Fruit fly (Drosophila melanogaster) whole organism, embryonic: ENCODE data around the gene CG32487.

Source experiments
- Atf3 ChIP-seq: fragments of 200-800 bp; sonication (Bioruptor generic); optimal IDR thresholded peaks from 3 replicates; lab custom pipeline; 2016; ENCODE audit warnings: missing biosample characterization, missing genetic modification characterization
- Bgb ChIP-seq: fragments of 200-800 bp; sonication (Bioruptor generic); IDR thresholded peaks from 2 replicates; pipeline ENCODE4 v1.3.6; 2022; ENCODE audit warnings: missing biosample characterization, missing genetic modification characterization; ENCODE audit not compliant: partially characterized antibody
- CG11085 ChIP-seq: fragments of 200-800 bp; sonication (Bioruptor generic); IDR thresholded peaks from 2 replicates; pipeline ENCODE4 v1.3.6; 2022; ENCODE audit warnings: missing biosample characterization, missing genetic modification characterization
- CG12942 ChIP-seq: fragments of 200-800 bp; sonication (Bioruptor generic); optimal IDR thresholded peaks from 3 replicates; lab custom pipeline; 2016; ENCODE audit warnings: missing biosample characterization, missing genetic modification characterization
- CG13894 ChIP-seq: fragments of 200-800 bp; sonication (Bioruptor generic); optimal IDR thresholded peaks from 3 replicates; lab custom pipeline; 2018; ENCODE audit warnings: missing biosample characterization, mild to moderate bottlenecking, missing genetic modification characterization, moderate library complexity
- CG1529 ChIP-seq: fragments of 200-800 bp; sonication (Bioruptor generic); optimal IDR thresholded peaks from 3 replicates; lab custom pipeline; 2018; ENCODE audit warnings: missing biosample characterization, missing genetic modification characterization
- CG15514 ChIP-seq: fragments of 200-800 bp; sonication (Bioruptor generic); optimal IDR thresholded peaks from 3 replicates; lab custom pipeline; 2017; ENCODE audit warnings: missing biosample characterization, missing genetic modification characterization, mild to moderate bottlenecking, moderate library complexity, missing genetic modification reagents
- CG16815 ChIP-seq: fragments of 200-800 bp; sonication (Bioruptor generic); optimal IDR thresholded peaks from 3 replicates; lab custom pipeline; 2017; ENCODE audit warnings: missing biosample characterization, mild to moderate bottlenecking, missing genetic modification characterization
- CG2129 ChIP-seq: fragments of 200-800 bp; sonication (Bioruptor generic); IDR thresholded peaks from 2 replicates; pipeline ENCODE4 v1.3.6; 2022; ENCODE audit warnings: missing biosample characterization, missing genetic modification characterization; ENCODE audit not compliant: partially characterized antibody
- CG2712 ChIP-seq: fragments of 200-800 bp; optimal IDR thresholded peaks from 3 replicates; lab custom pipeline; 2019; ENCODE audit warnings: missing biosample characterization, mild to moderate bottlenecking, missing genetic modification characterization, moderate library complexity
- CG2889 ChIP-seq: fragments of 200-800 bp; sonication (Bioruptor generic); IDR thresholded peaks from 3 replicates; pipeline ENCODE4 v1.3.6; 2022; ENCODE audit warnings: missing biosample characterization, missing genetic modification characterization
- CG30431 ChIP-seq: fragments of 200-800 bp; sonication (Bioruptor generic); optimal IDR thresholded peaks from 2 replicates; lab custom pipeline; 2017; ENCODE audit warnings: missing biosample characterization, missing genetic modification characterization
- CG31224 ChIP-seq: fragments of 200-800 bp; sonication (Bioruptor generic); IDR thresholded peaks from 2 replicates; pipeline ENCODE4 v1.3.6; 2022; ENCODE audit warnings: missing biosample characterization, missing genetic modification characterization
- CG3847 ChIP-seq: fragments of 200-800 bp; sonication (Bioruptor generic); IDR thresholded peaks from 2 replicates; pipeline ENCODE4 v1.3.6; 2022; ENCODE audit warnings: missing biosample characterization, missing genetic modification characterization
- CG3995 ChIP-seq: fragments of 200-800 bp; sonication (Bioruptor generic); optimal IDR thresholded peaks from 3 replicates; lab custom pipeline; 2016; ENCODE audit warnings: missing biosample characterization, missing genetic modification characterization
- CG42726 ChIP-seq: fragments of 200-800 bp; sonication (Bioruptor generic); IDR thresholded peaks from 2 replicates; pipeline ENCODE4 v1.3.6; 2022; ENCODE audit warnings: missing biosample characterization, missing genetic modification characterization; ENCODE audit not compliant: partially characterized antibody
- CG6813 ChIP-seq: fragments of 200-800 bp; sonication (Bioruptor generic); optimal IDR thresholded peaks from 2 replicates; lab custom pipeline; 2017; ENCODE audit warnings: missing biosample characterization, missing genetic modification characterization, mild to moderate bottlenecking, moderate library complexity, missing genetic modification reagents
- CG8388 ChIP-seq: fragments of 200-800 bp; sonication (Bioruptor generic); optimal IDR thresholded peaks from 2 replicates; lab custom pipeline; 2019; ENCODE audit warnings: missing biosample characterization, mild to moderate bottlenecking, missing genetic modification characterization, moderate library complexity
- CG9932 ChIP-seq: fragments of 200-800 bp; sonication (Bioruptor generic); IDR thresholded peaks from 2 replicates; pipeline ENCODE4 v1.3.6; 2022; ENCODE audit warnings: missing biosample characterization, missing genetic modification characterization
- CoRest ChIP-seq: fragments of 200-800 bp; sonication (Bioruptor generic); optimal IDR thresholded peaks from 3 replicates; lab custom pipeline; 2018; ENCODE audit warnings: missing biosample characterization, mild to moderate bottlenecking, missing genetic modification characterization, moderate library complexity
- Deaf1 ChIP-seq: fragments of 200-800 bp; optimal IDR thresholded peaks from 3 replicates; lab custom pipeline; 2019; ENCODE audit warnings: missing biosample characterization, mild to moderate bottlenecking, missing genetic modification characterization, moderate library complexity
- Dref ChIP-seq: fragments of 200-800 bp; sonication (Bioruptor generic); IDR thresholded peaks from 2 replicates; pipeline ENCODE4 v1.3.6; 2022; ENCODE audit warnings: missing biosample characterization, missing genetic modification characterization
- Ets65A ChIP-seq: fragments of 200-800 bp; sonication (Bioruptor generic); peaks from one replicate; lab custom pipeline; 2016; ENCODE audit warnings: missing biosample characterization, missing genetic modification characterization
- GATAe ChIP-seq: fragments of 200-800 bp; sonication (Bioruptor generic); conservative IDR thresholded peaks from 2 replicates; pipeline ENCODE4 v1.3.6; 2022; ENCODE audit warnings: missing biosample characterization, missing genetic modification characterization
- HLHmδ ChIP-seq: fragments of 200-800 bp; sonication (Bioruptor generic); optimal IDR thresholded peaks from 2 replicates; lab custom pipeline; 2018; ENCODE audit warnings: missing biosample characterization, mild to moderate bottlenecking, missing genetic modification characterization, moderate library complexity
- Mes4 ChIP-seq: fragments of 200-800 bp; sonication (Bioruptor generic); optimal IDR thresholded peaks from 2 replicates; lab custom pipeline; 2016; ENCODE audit warnings: missing biosample characterization, missing genetic modification characterization
- NfI ChIP-seq: fragments of 200-800 bp; sonication (Bioruptor generic); optimal IDR thresholded peaks from 3 replicates; lab custom pipeline; 2018; ENCODE audit warnings: missing biosample characterization, mild to moderate bottlenecking, missing genetic modification characterization, moderate library complexity
- bbx ChIP-seq: fragments of 200-800 bp; sonication (Bioruptor generic); IDR thresholded peaks from 2 replicates; pipeline ENCODE4 v1.3.6; 2022; ENCODE audit warnings: missing biosample characterization, missing genetic modification characterization; ENCODE audit not compliant: partially characterized antibody
- chinmo ChIP-seq: fragments of 200-800 bp; sonication (Bioruptor generic); IDR thresholded peaks from 4 replicates; pipeline ENCODE4 v1.3.6; 2022; ENCODE audit warnings: missing biosample characterization, missing genetic modification characterization; ENCODE audit not compliant: partially characterized antibody
- chm ChIP-seq: fragments of 200-800 bp; sonication (Bioruptor generic); IDR thresholded peaks from 2 replicates; pipeline ENCODE4 v1.3.6; 2022; ENCODE audit warnings: missing biosample characterization, missing genetic modification characterization
- crol ChIP-seq: fragments of 200-800 bp; sonication (Bioruptor generic); IDR thresholded peaks from 2 replicates; pipeline ENCODE4 v1.3.6; 2022; ENCODE audit warnings: missing biosample characterization, missing genetic modification characterization
- dm ChIP-seq: fragments of 200-800 bp; sonication (Bioruptor generic); optimal IDR thresholded peaks from 3 replicates; lab custom pipeline; 2016; ENCODE audit warnings: missing biosample characterization, missing genetic modification characterization
- gem ChIP-seq: fragments of 200-800 bp; sonication (Bioruptor generic); optimal IDR thresholded peaks from 2 replicates; lab custom pipeline; 2019; ENCODE audit warnings: missing biosample characterization, mild to moderate bottlenecking, missing genetic modification characterization, moderate library complexity
- grau ChIP-seq: fragments of 200-800 bp; optimal IDR thresholded peaks from 3 replicates; lab custom pipeline; 2019; ENCODE audit warnings: missing biosample characterization, mild to moderate bottlenecking, missing genetic modification characterization, moderate library complexity
- h ChIP-seq: fragments of >200 bp; optimal IDR thresholded peaks from 2 replicates; lab custom pipeline; 2017
- jigr1 ChIP-seq: fragments of 200-800 bp; sonication (Bioruptor generic); IDR thresholded peaks from 3 replicates; pipeline ENCODE4 v1.3.6; 2022; ENCODE audit warnings: missing biosample characterization, missing genetic modification characterization
- jumu ChIP-seq: fragments of 200-800 bp; sonication (Bioruptor generic); optimal IDR thresholded peaks from 3 replicates; lab custom pipeline; 2016; ENCODE audit warnings: missing biosample characterization, missing genetic modification characterization
- org-1 ChIP-seq: fragments of 200-800 bp; sonication (Bioruptor generic); optimal IDR thresholded peaks from 2 replicates; lab custom pipeline; 2017; ENCODE audit warnings: missing biosample characterization, missing genetic modification characterization
- pros ChIP-seq: fragments of 200-800 bp; sonication (Bioruptor generic); optimal IDR thresholded peaks from 3 replicates; lab custom pipeline; 2019; ENCODE audit warnings: missing biosample characterization, mild to moderate bottlenecking, missing genetic modification characterization, moderate library complexity
- psq ChIP-seq: fragments of 200-800 bp; sonication (Bioruptor generic); optimal IDR thresholded peaks from 2 replicates; lab custom pipeline; 2017; ENCODE audit warnings: missing biosample characterization, missing genetic modification characterization
- pum ChIP-seq: fragments of 200-800 bp; sonication (Bioruptor generic); optimal IDR thresholded peaks from 2 replicates; lab custom pipeline; 2016; ENCODE audit warnings: missing biosample characterization, missing genetic modification characterization
- ranshi ChIP-seq: fragments of 200-800 bp; sonication (Bioruptor generic); IDR thresholded peaks from 2 replicates; pipeline ENCODE4 v1.3.6; 2022; ENCODE audit warnings: missing biosample characterization, missing genetic modification characterization
- sc ChIP-seq, 3 experiments: fragments of >200 bp in 2 of 3; fragments of 200-800 bp in 1 of 3; sonication (Bioruptor generic) in 1 of 3; optimal IDR thresholded peaks; 2 replicates in 2 of 3; 3 replicates in 1 of 3; lab custom pipeline; 2017; ENCODE audit warnings: mild to moderate bottlenecking in 1 of 3, missing biosample characterization in 1 of 3, missing genetic modification characterization in 1 of 3, missing genetic modification reagents in 1 of 3
- seq ChIP-seq: fragments of 200-800 bp; sonication (Bioruptor generic); IDR thresholded peaks from 2 replicates; pipeline ENCODE4 v1.3.6; 2022; ENCODE audit warnings: missing biosample characterization, missing genetic modification characterization
- sqz ChIP-seq: fragments of 200-800 bp; sonication (Bioruptor generic); optimal IDR thresholded peaks from 3 replicates; lab custom pipeline; 2018; ENCODE audit warnings: missing biosample characterization, mild to moderate bottlenecking, missing genetic modification characterization
- sug ChIP-seq: fragments of 200-800 bp; optimal IDR thresholded peaks from 2 replicates; lab custom pipeline; 2019; ENCODE audit warnings: missing biosample characterization, mild to moderate bottlenecking, missing genetic modification characterization, moderate library complexity
- toy ChIP-seq: fragments of 200-800 bp; sonication (Bioruptor generic); IDR thresholded peaks from 2 replicates; pipeline ENCODE4 v1.3.6; 2022; ENCODE audit warnings: missing biosample characterization, missing genetic modification characterization
- tx ChIP-seq: fragments of 200-800 bp; sonication (Bioruptor generic); optimal IDR thresholded peaks from 2 replicates; lab custom pipeline; 2016; ENCODE audit warnings: missing biosample characterization, missing genetic modification characterization
- vfl ChIP-seq: fragments of 200-800 bp; sonication (Bioruptor generic); optimal IDR thresholded peaks from 2 replicates; lab custom pipeline; 2016; ENCODE audit warnings: missing biosample characterization, missing genetic modification characterization
- wdn ChIP-seq: fragments of 200-800 bp; sonication (Bioruptor generic); IDR thresholded peaks from 2 replicates; pipeline ENCODE4 v1.3.6; 2022; ENCODE audit warnings: missing biosample characterization, missing genetic modification characterization

Gene CG32487

DNA sequence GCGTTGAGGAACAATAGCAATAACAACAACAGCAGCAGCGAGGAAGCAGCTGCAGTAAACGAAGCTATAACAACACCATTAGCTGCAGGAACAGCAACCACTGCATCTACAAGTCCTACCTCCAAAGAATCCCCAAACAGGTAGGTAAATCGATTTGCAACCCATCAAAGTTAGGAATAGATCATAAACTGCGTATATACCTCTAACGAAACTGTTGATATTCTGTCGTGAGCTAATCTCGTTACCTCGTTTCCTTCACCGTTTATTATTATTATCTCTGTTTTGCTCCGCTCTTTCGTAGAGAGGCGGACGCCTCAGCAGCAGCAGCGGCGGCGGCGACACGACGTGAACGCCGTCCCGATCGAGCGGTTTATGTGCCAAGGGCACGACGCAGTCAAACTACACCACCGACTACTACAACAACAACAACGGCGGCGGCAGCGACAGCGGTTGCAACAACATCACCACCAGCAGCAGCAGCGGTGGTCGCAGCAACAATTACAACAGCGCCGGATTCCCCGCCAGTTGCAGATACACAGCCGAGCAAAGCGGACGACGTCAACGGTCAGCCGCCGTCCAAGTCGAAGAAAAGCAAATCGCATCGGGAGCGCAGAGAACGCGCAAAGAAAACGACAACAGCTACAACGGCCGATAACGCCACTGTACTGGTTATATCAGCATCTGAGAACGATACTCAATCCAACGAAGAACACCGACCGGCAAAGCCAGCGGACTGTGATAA is 20.9 kb upstream of the CG32487 start (continued):
- TF ChIP-seq Atf3 (GFP tag; lab: Kevin White, UChicago): no peak
- no peak for TF ChIP-seq Mes4 (GFP tag; lab: Kevin White, UChicago)
- TF ChIP-seq CG8388 (GFP tag; lab: Kevin White, UChicago): no peak
- no peak for TF ChIP-seq CG16815
- TF ChIP-seq h (lab: Kevin White, UChicago): no peak
- no peak for TF ChIP-seq CG11085 (GFP tag; lab: Robert Waterston, UW)
- TF ChIP-seq Dref (GFP tag; lab: Robert Waterston, UW): no peak
- no peak for TF ChIP-seq dm (GFP tag; lab: Kevin White, UChicago)
- TF ChIP-seq org-1 (GFP tag; lab: Kevin White, UChicago): no peak
- TF ChIP-seq CG3847 (GFP tag; lab: Robert Waterston, UW): no peak
- peak; percentile 25; the same call in 1 of the 2 replicates for TF ChIP-seq Bgb (GFP tag; lab: Robert Waterston, UW)
- TF ChIP-seq CG42726 (GFP tag; lab: Robert Waterston, UW): no peak
- peak; percentile 75 for TF ChIP-seq psq (GFP tag; lab: Kevin White, UChicago)
- peak; percentile 28; the same call in 1 of the 2 replicates for TF ChIP-seq ranshi (GFP tag; lab: Robert Waterston, UW)
- no peak for TF ChIP-seq CG2129
- TF ChIP-seq Deaf1: peak; percentile 83
- peak; percentile 48; the same call in 1 of the 2 replicates for TF ChIP-seq crol (GFP tag; lab: Robert Waterston, UW)
- peak; percentile 32 for TF ChIP-seq CG2712 (tag; lab: Kevin White, UChicago)
- no peak for TF ChIP-seq sc (optimal IDR thresholded peaks at IDR 0.05; lab: Kevin White, UChicago)
- TF ChIP-seq sc (GFP tag; optimal IDR thresholded peaks at IDR 0.05; lab: Kevin White, UChicago): no peak
- no peak for TF ChIP-seq CoRest (tag; lab: Kevin White, UChicago)
- TF ChIP-seq chm (GFP tag; lab: Robert Waterston, UW): peak; percentile 68; the same call in 1 of the 2 replicates
- no peak for TF ChIP-seq toy (GFP tag; lab: Robert Waterston, UW)
- no peak for TF ChIP-seq CG9932 (GFP tag; lab: Robert Waterston, UW)
- TF ChIP-seq NfI (GFP tag; lab: Kevin White, UChicago): no peak
- no peak for TF ChIP-seq CG12942 (GFP tag; lab: Kevin White, UChicago)
- TF ChIP-seq sqz (GFP tag; lab: Kevin White, UChicago): no peak
- no peak for TF ChIP-seq CG30431
- peak; percentile 68 for TF ChIP-seq pros
- TF ChIP-seq grau (tag; lab: Kevin White, UChicago): no peak
- TF ChIP-seq bbx (GFP tag; lab: Robert Waterston, UW): no peak
- no peak for TF ChIP-seq gem
- no peak for TF ChIP-seq CG1529 (GFP tag; lab: Kevin White, UChicago)
- no peak for TF ChIP-seq seq (GFP tag; lab: Robert Waterston, UW)
- no peak for TF ChIP-seq vfl
- TF ChIP-seq jumu: no peak
- TF ChIP-seq chinmo: peak; percentile 94; the same call in 3 of the 4 replicates
- TF ChIP-seq pum: no peak
- TF ChIP-seq sug: peak; percentile 82
- TF ChIP-seq CG2889 (GFP tag; lab: Robert Waterston, UW): no peak
- no peak for TF ChIP-seq CG15514 (GFP tag; lab: Kevin White, UChicago)
- TF ChIP-seq Ets65A (GFP tag; lab: Kevin White, UChicago): no peak
- TF ChIP-seq wdn (GFP tag; lab: Robert Waterston, UW): no peak
- TF ChIP-seq CG3995 (GFP tag; lab: Kevin White, UChicago): no peak
- no peak for TF ChIP-seq CG6813 (GFP tag; lab: Kevin White, UChicago)
- peak; percentile 93 for TF ChIP-seq CG31224 (GFP tag; lab: Robert Waterston, UW)
- TF ChIP-seq tx (GFP tag; lab: Kevin White, UChicago): no peak
- peak; percentile 51 for TF ChIP-seq HLHmδ
- TF ChIP-seq CG13894: no peak
- TF ChIP-seq jigr1 (GFP tag; lab: Robert Waterston, UW): no peak
- TF ChIP-seq GATAe (GFP tag; lab: Robert Waterston, UW): no peak
